Worm (Caenorhabditis elegans) whole organism, L4/young adult: ENCODE results near the gene C34C12.1.
"Not testable (repeated sequence)": the region's sequence is repeated elsewhere in the genome, so short reads cannot be mapped to it uniquely, and the experiment has no call there.

Experiments
- W03F9.2 ChIP-seq: fragments of 150-350 bp; optimal IDR thresholded peaks from 2 replicates; lab custom pipeline; 2014; ENCODE audit warnings: missing biosample characterization, missing genetic modification characterization
- dao-5 ChIP-seq: sonication (generic microtip); optimal IDR thresholded peaks from 2 replicates; lab custom pipeline; 2016; ENCODE audit warnings: missing genotype, missing genetic modification characterization, moderate library complexity, missing compliant biosample characterization
- him-1 ChIP-seq: sonication (generic microtip); optimal IDR thresholded peaks from 2 replicates; lab custom pipeline; 2016; ENCODE audit warnings: missing genotype, missing genetic modification reagents, missing genetic modification characterization, missing compliant biosample characterization

C34C12.1 gene

DNA sequence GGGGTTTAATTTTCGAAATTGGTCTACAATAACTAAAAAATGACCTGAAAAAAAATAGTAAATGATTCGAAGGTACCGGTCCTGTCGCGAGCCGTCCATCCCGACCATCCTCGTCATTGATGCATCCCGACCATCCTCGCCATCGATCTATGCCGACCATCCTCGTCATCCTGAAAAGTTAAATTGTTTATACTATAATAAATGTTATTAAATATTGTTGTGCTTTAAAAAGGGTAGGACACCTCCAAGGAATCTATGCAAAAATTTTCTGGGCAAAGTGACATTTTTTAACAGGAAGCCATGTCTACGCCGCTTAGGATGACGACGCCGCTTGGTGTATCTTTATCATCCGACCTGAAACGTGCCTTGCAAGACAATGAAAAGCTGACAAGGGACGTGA, at the start of gene C34C12.1:
TSS of gene C34C12.1 (plus strand) at position 301 of the 400 bp plus-strand sequence.
- TF ChIP-seq him-1 (tag; lab: Kevin White, UChicago); dao-5; W03F9.2: not testable (repeated sequence)

DNA sequence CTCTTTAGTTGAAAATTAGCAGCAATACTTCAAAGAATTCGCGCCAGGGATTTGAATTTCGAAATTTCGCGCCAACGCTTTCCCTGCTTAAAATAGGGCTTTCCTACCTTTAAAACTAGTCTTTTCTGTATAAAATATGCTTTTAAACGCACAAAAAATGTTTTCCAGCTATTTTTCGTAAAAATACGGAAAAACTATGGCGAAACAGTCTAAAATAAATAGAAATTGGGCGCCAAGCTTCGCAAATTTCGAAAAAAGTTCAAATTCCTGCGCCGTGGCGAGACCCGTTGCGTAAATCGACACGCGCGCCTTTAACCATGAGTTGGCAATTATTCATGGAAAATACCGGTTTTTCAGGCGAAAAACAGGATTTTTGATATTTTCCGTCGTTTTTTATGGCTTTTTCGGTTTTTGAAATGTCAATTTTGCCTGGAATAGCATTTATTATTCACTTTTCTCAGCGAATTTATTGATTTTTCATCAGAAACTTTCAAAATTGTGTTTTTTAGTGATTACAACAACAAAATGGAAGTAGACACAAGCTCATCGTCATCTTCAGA, 49.7 kb upstream of the C34C12.1 start, which contains the start of the genes npp-9 and F59A2.5:
TSS of gene npp-9 (minus strand) at position 126 of the 560 bp plus-strand sequence.
TSS of gene F59A2.5 (plus strand) at position 510 of the 560 bp plus-strand sequence.
- TF ChIP-seq him-1 (tag; lab: Kevin White, UChicago) = no peak
- peak; percentile 52 for TF ChIP-seq W03F9.2

DNA sequence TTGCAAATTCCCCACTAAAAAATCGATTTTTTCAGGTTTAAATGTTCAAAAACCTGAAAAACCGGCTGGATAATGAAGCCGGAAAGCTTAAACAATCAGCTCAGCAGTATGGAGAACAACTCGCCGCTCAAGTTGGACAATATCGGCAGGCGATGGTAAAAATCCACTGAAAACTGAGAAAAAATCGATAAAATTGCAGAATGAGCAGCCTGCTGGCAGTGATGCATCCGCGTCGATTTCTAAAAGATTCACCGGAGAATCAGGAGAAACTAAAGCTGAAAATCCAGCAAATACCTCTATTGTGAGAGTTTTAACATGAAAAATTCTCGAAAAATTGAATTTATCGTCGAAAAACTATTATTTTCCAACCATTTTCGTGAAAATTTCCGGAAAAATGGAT, 48.6 kb upstream of the C34C12.1 start, which contains the start of gene golg-4:
TSS of gene golg-4 (plus strand) at position 34 of the 400 bp plus-strand sequence.
- TF ChIP-seq W03F9.2 = no peak
- no peak for TF ChIP-seq him-1 (tag; lab: Kevin White, UChicago)
- TF ChIP-seq dao-5 = no peak

DNA sequence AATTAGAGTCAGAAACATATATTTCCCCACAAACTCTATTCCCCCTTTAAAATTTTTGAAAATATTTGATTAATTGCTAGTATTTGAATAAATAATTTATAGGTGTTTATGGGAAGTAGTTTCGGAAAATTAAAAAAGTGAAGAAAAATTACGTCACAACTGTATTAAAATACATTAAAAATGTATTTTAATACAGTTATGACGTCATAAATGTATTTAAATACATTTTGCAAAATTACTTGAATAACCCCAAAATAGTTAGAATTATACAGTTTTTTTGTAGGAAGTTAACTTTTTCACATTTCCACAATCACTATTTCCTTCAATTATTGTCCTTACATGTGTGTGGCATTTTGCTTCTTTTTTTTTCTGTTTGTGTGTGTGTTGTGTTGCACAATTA, 40.7 kb upstream of the C34C12.1 start:
- TF ChIP-seq dao-5 = no peak
- no peak for TF ChIP-seq W03F9.2
- TF ChIP-seq him-1 (tag; lab: Kevin White, UChicago) = no peak

DNA sequence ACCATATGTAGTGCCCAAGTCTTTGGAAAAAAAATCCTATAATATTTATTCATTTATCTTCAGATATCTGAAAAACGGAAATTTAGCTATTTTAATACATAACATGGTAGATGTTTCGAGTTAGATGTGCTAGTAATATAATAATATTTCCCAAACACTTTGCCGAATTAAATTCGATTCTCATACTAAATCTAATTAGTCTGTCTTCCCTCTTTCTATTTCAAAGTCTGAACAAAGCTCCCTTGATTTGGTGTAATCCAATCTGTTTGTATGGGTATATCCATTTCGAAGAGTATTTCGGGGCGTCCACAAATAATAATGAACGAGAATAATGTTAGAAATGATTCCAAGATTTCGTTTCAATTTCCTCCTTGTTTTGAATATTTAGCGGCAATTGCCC, 39.7 kb upstream of the C34C12.1 start:
- TF ChIP-seq dao-5 = no peak
- TF ChIP-seq him-1 (tag; lab: Kevin White, UChicago) = no peak
- TF ChIP-seq W03F9.2 = no peak

- no peak for TF ChIP-seq dao-5
- TF ChIP-seq him-1 (tag; lab: Kevin White, UChicago) = no peak
- TF ChIP-seq W03F9.2 = no peak
Observed at ce11 chrIII:3417453-3417852, 36.7 kb upstream of the C34C12.1 start.

- no peak for TF ChIP-seq him-1 (tag; lab: Kevin White, UChicago)
- no peak for TF ChIP-seq W03F9.2
- TF ChIP-seq dao-5 = no peak
Observed at ce11 chrIII:3418906-3419305, 35.2 kb upstream of the C34C12.1 start.

DNA sequence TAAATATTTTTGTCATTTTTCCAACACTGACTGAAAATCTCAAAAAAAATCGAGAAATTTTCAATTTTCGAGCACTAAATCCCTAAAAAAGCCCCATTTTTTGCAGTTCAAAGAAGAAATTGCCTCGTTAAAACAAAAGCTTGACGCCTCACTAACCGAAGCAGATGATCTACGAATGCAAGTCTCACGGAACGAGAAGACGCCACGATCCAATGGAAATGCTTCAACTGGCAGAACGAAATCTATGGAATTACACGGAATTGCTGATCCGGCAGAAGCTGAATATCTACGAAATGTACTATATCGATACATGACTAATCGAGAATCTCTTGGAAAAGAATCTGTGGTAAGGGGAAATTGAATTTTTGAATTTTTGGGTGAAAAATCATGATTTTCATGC, 30.2 kb upstream of the C34C12.1 start:
- TF ChIP-seq him-1 (tag; lab: Kevin White, UChicago) (no peak), W03F9.2 (no peak), dao-5 (no peak)

- TF ChIP-seq him-1 (tag; lab: Kevin White, UChicago) (no peak), dao-5 (no peak), W03F9.2 (no peak)
Observed at ce11 chrIII:3425438-3425837, 28.7 kb upstream of the C34C12.1 start, which contains the start of gene metl-18. TSS of gene metl-18 (plus strand) at chrIII:3425738.

DNA sequence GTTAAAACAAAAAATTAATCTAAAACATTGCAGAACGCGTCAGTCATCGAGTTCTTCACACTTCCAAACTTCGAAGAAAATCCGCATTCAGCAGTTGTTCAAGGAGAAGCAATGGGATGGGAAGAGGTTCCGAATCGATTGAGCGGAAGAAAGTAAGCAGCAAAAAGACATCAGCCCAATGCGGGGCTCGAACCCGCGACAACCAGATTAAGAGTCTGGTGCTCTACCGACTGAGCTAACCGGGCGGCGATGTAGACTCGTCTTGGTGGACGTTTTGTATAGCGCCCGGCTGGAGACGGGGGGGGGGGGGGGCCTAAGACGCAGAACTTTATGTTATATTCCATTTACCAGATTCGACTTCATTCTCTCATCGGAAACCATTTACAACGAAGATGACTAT, 27.4 kb upstream of the C34C12.1 start:
- TF ChIP-seq W03F9.2 = no peak
- no peak for TF ChIP-seq him-1 (tag; lab: Kevin White, UChicago)
- no peak for TF ChIP-seq dao-5

DNA sequence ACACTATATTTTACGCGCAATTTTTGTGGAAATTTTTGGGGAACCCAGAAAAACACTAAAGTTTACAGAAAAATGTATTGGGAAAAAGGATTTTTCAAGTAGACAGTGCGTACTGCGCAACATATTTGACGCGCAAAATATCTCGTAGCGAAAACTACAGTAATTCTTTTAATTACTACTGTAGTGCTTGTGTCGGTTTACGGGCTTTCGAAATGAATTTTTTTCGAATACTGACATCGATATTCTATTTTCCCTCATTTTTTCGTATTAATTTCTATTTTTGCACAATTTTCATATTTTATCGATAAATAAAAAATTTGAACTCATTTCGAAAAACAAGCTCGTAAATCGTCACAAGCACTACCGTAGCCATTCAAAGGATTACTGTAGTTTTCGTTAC, 25.6 kb upstream of the C34C12.1 start:
- no peak for TF ChIP-seq dao-5
- TF ChIP-seq W03F9.2 = no peak
- TF ChIP-seq him-1 (tag; lab: Kevin White, UChicago) = no peak

ce11 chrIII:3429761-3430160, 24.4 kb upstream of the C34C12.1 start:
- TF ChIP-seq dao-5 = no peak
- no peak for TF ChIP-seq W03F9.2
- TF ChIP-seq him-1 (tag; lab: Kevin White, UChicago) = no peak

DNA sequence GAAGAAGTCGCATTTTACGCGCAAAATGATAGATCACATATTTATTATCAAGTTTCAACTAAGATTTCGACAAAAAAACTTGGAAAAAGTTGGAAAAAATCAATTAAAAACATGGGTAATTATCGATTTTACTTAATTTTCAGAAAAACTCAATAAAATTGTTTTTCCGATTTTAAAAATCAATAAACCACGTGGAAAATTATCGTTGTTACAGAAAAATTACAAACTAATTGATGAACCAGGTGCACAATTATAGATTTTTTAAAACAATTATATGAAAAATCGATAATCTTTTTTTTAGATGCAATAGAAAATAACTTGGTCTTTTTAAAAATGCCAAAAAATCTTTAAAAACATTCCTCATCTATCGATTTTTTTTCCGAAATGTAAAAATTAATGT, 23.5 kb upstream of the C34C12.1 start:
- no peak for TF ChIP-seq W03F9.2
- TF ChIP-seq dao-5 = no peak
- no peak for TF ChIP-seq him-1 (tag; lab: Kevin White, UChicago)

DNA sequence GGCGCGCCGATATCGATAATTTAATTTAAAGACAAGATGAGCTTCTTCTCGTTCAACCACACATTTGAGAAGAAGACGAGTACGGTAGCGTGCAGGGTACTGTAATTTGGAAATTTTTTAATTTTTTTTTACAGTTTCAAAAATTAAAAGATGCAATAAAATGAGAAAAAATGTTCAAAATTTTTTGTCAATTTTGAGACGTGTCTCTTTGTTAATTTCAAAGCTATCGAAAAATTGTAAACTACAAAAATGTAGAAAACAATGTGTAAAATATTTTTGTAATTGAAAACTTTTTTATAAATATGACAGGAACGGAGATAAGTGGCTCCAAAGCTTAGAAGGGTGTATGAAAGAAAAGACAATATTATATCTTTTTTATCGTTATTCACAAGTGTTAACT, 22.8 kb upstream of the C34C12.1 start, which contains the start of gene K01A11.1:
TSS of gene K01A11.1 (minus strand) at position 101 of the 400 bp plus-strand sequence.
- no peak for TF ChIP-seq dao-5
- TF ChIP-seq W03F9.2 = no peak
- TF ChIP-seq him-1 (tag; lab: Kevin White, UChicago) = no peak

ce11 chrIII:3435152-3435551, 19.0 kb upstream of the C34C12.1 start:
- TF ChIP-seq W03F9.2 (no peak), dao-5 (no peak), him-1 (tag; lab: Kevin White, UChicago) (no peak)

DNA sequence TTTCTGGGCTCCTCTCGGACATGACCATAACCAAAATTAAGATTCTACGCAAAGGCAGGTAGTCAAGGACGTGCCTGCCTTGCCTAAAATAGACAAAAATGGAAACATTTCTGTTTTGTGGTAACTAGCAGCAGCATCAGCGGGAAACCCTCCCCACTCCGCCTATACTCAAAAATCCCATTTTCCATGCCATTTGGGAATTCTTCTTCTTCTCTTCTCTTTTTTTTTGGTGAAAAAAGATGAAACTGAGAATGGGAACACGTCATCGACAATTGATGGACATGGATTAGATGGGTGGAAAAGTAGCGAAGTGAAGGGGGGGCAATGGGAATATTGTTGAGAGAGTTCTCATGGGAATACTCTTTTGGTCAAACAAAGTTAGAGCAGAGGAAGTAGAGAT, 17.0 kb upstream of the C34C12.1 start:
- TF ChIP-seq dao-5 (no peak), him-1 (tag; lab: Kevin White, UChicago) (no peak), W03F9.2 (no peak)
